Worm (Caenorhabditis elegans) whole organism, L4 larva: ENCODE results near the gene srw-13.
"Not testable (repeated sequence)": the region's sequence is repeated elsewhere in the genome, so short reads cannot be mapped to it uniquely, and the experiment has no call there.

Experiments
- D1046.2 ChIP-seq: fragments of 200-800 bp; sonication (Bioruptor generic); IDR thresholded peaks from 2 replicates; pipeline ENCODE4 v1.3.6; 2022; ENCODE audit warnings: missing genetic modification characterization, missing compliant biosample characterization
- F44E2.7 ChIP-seq: fragments of 200-800 bp; sonication (Bioruptor generic); IDR thresholded peaks from 2 replicates; pipeline ENCODE4 v2.1.2; 2022; ENCODE audit warnings: missing genetic modification characterization, missing compliant biosample characterization
- T20F7.1 ChIP-seq: fragments of 200-800 bp; sonication (Bioruptor generic); optimal IDR thresholded peaks from 2 replicates; lab custom pipeline; 2018; ENCODE audit warnings: mild to moderate bottlenecking, missing genetic modification characterization, missing compliant biosample characterization
- Y105C5A.15 ChIP-seq: fragments of 200-800 bp; sonication (Bioruptor generic); IDR thresholded peaks from 2 replicates; pipeline ENCODE4 v1.3.6; 2022; ENCODE audit warnings: missing genetic modification characterization, missing compliant biosample characterization
- Y48G9A.11 ChIP-seq: fragments of 200-800 bp; sonication (Bioruptor generic); IDR thresholded peaks from 2 replicates; pipeline ENCODE4 v1.3.6; 2022; ENCODE audit warnings: missing genetic modification reagents, missing genetic modification characterization, missing compliant biosample characterization
- Y75B8A.6 ChIP-seq: fragments of 200-800 bp; sonication (Bioruptor generic); IDR thresholded peaks from 2 replicates; pipeline ENCODE4 v1.3.6; 2022; ENCODE audit warnings: missing genetic modification reagents, missing genetic modification characterization, missing compliant biosample characterization
- dpl-1 ChIP-seq: fragments of 150-350 bp; optimal IDR thresholded peaks from 2 replicates; lab custom pipeline; 2014; ENCODE audit warnings: missing biosample characterization, missing genetic modification reagents, missing genetic modification characterization
- gei-8 ChIP-seq: fragments of 200-800 bp; sonication (Bioruptor generic); optimal IDR thresholded peaks from 2 replicates; lab custom pipeline; 2018; ENCODE audit warnings: mild to moderate bottlenecking, missing genetic modification characterization, missing compliant biosample characterization
- hlh-11 ChIP-seq: fragments of 200-800 bp; sonication (Bioruptor generic); optimal IDR thresholded peaks from 2 replicates; lab custom pipeline; 2018; ENCODE audit warnings: mild to moderate bottlenecking, missing genetic modification characterization, missing compliant biosample characterization
- hlh-30 ChIP-seq: sonication (generic microtip); optimal IDR thresholded peaks from 2 replicates; lab custom pipeline; 2017; ENCODE audit warnings: antibody characterized with exemption, mild to moderate bottlenecking, missing genetic modification characterization, missing compliant biosample characterization; ENCODE audit not compliant: insufficient read depth
- lin-13 ChIP-seq: fragments of 150-350 bp; optimal IDR thresholded peaks from 2 replicates; lab custom pipeline; 2014; ENCODE audit warnings: missing biosample characterization, missing genetic modification reagents, missing genetic modification characterization
- lin-39 ChIP-seq: fragments of 150-350 bp; optimal IDR thresholded peaks from 2 replicates; lab custom pipeline; 2014; ENCODE audit warnings: missing biosample characterization, missing genetic modification reagents, missing genetic modification characterization
- madf-5 ChIP-seq, 2 experiments: fragments of 200-800 bp; sonication (Bioruptor generic); IDR thresholded peaks; 2 replicates each; pipeline ENCODE4 v1.3.6; 2022; ENCODE audit warnings: missing compliant biosample characterization in 2 of 2, missing genetic modification characterization in 2 of 2
- mdl-1 ChIP-seq, 2 experiments: fragments of 150-350 bp in 1 of 2; sonication (generic microtip) in 1 of 2; optimal IDR thresholded peaks; 2 replicates each; lab custom pipeline; 2014 to 2017; ENCODE audit warnings: missing biosample characterization in 2 of 2, missing genetic modification characterization in 2 of 2
- mep-1 ChIP-seq: fragments of 150-350 bp; sonication (generic microtip); optimal IDR thresholded peaks from 3 replicates; lab custom pipeline; 2014; ENCODE audit warnings: missing biosample characterization, missing genetic modification characterization
- mxl-2 ChIP-seq: fragments of 200-800 bp; sonication (Bioruptor generic); conservative IDR thresholded peaks from 2 replicates; pipeline ENCODE4 v1.3.6; 2022; ENCODE audit warnings: missing genetic modification reagents, missing genetic modification characterization, missing compliant biosample characterization
- mxl-3 ChIP-seq: fragments of 200-800 bp; sonication (Bioruptor generic); optimal IDR thresholded peaks from 2 replicates; lab custom pipeline; 2018; ENCODE audit warnings: mild to moderate bottlenecking, missing genetic modification characterization, missing compliant biosample characterization
- nhr-111 ChIP-seq: fragments of 200-800 bp; sonication (Bioruptor generic); optimal IDR thresholded peaks from 2 replicates; lab custom pipeline; 2018; ENCODE audit warnings: mild to moderate bottlenecking, missing genetic modification characterization, missing compliant biosample characterization
- nhr-41 ChIP-seq: fragments of 200-800 bp; sonication (Bioruptor generic); IDR thresholded peaks from 2 replicates; pipeline ENCODE4 v1.3.6; 2022; ENCODE audit warnings: missing genetic modification reagents, missing genetic modification characterization, missing compliant biosample characterization
- nhr-42 ChIP-seq: fragments of 200-800 bp; sonication (Bioruptor generic); IDR thresholded peaks from 2 replicates; pipeline ENCODE4 v1.3.6; 2022; ENCODE audit warnings: missing genetic modification characterization, missing compliant biosample characterization
- nhr-48 ChIP-seq: sonication (generic microtip); optimal IDR thresholded peaks from 2 replicates; lab custom pipeline; 2016; ENCODE audit warnings: mild to moderate bottlenecking, missing genetic modification characterization, missing compliant biosample characterization
- nhr-76 ChIP-seq: fragments of 150-350 bp; optimal IDR thresholded peaks from 2 replicates; lab custom pipeline; 2014; ENCODE audit warnings: missing biosample characterization, missing genetic modification characterization
- nhr-77 ChIP-seq: fragments of 150-350 bp; optimal IDR thresholded peaks from 2 replicates; lab custom pipeline; 2014; ENCODE audit warnings: missing biosample characterization, missing genetic modification characterization
- pqm-1 ChIP-seq: sonication (generic microtip); optimal IDR thresholded peaks from 2 replicates; lab custom pipeline; 2017; ENCODE audit warnings: missing biosample characterization, missing genetic modification characterization
- skn-1 ChIP-seq: fragments of 150-350 bp; optimal IDR thresholded peaks from 2 replicates; lab custom pipeline; 2014; ENCODE audit warnings: missing biosample characterization, missing genetic modification characterization
- snpc-1.2 ChIP-seq: fragments of 200-800 bp; sonication (Bioruptor generic); IDR thresholded peaks from 2 replicates; pipeline ENCODE4 v1.3.6; 2022; ENCODE audit warnings: missing genetic modification reagents, missing genetic modification characterization, missing compliant biosample characterization
- snpc-4 ChIP-seq: fragments of 150-350 bp; optimal IDR thresholded peaks from 2 replicates; lab custom pipeline; 2014; ENCODE audit warnings: missing biosample characterization, missing genetic modification characterization
- unc-62 ChIP-seq, 3 experiments: fragments of 150-350 bp in 1 of 3; sonication (generic microtip); optimal IDR thresholded peaks in 2 of 3; peaks in 1 of 3; 1 replicate in 1 of 3; 2 replicates in 2 of 3; lab custom pipeline; 2014 to 2017; ENCODE audit warnings: missing biosample characterization in 3 of 3, missing genetic modification characterization in 3 of 3, missing genetic modification reagents in 3 of 3, missing genotype in 1 of 3

The srw-13 gene

DNA sequence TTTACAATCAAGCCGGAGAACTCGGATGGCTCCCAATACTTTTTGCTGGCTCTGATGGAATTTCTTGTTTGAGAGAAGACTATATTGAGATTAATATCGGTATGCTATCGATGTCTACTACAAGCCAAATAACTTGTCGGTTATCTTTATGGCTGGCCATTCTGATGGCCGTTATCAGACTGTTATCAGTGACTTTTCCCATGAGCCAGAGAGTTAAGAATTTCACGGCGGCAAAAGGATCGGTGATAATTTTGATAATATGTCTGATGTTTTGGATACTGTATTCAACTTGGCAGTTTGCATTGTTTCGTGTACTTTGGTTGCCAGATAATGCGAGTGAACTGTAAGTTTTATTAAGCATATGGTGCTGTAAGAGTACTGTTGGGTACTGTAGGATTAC is 6.1 kb upstream of the srw-13 start:
- TF ChIP-seq nhr-77 (tag; lab: Kevin White, UChicago) (no peak), hlh-11 (tag; lab: Kevin White, UChicago) (no peak), pqm-1 (peak; percentile 41), D1046.2 (no peak)

DNA sequence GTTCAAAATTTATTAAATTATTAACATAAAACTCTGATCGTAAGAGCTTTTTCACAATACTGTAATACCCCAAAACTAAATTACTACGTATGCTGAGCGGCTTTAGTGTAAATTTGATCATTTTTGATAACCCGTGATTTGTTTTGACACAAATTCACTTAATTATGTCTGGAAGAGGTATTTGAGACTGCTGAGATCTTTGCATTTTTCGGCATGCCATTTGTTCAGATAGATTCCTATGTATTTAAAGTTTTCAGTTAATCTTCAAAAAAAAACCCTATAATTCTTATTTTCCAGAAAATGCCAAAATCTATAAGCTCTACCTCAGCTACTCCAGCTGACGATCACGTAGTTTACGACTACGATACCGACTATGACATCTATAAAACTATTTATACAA is 2.1 kb upstream of the srw-13 start, which contains the start of gene srw-15:
srw-15 (plus strand) TSS at position 301 of the 400 bp plus-strand sequence.
- TF ChIP-seq nhr-111 (GFP tag; lab: Kevin White, UChicago) (no peak), T20F7.1 (GFP tag; lab: Kevin White, UChicago) (no peak), nhr-41 (GFP tag; lab: Robert Waterston, UW) (no peak)

ce11 chrV:15235661-15236060 is 3.4 kb downstream of the srw-13 start, which contains the start of gene nhr-164:
TSS of gene nhr-164 (minus strand) at chrV:15235761.
- no peak for TF ChIP-seq dpl-1 (GFP tag; lab: Kevin White, UChicago)
- no peak for TF ChIP-seq mxl-2 (GFP tag; lab: Robert Waterston, UW)
- TF ChIP-seq nhr-76 (tag; lab: Kevin White, UChicago) = no peak

DNA sequence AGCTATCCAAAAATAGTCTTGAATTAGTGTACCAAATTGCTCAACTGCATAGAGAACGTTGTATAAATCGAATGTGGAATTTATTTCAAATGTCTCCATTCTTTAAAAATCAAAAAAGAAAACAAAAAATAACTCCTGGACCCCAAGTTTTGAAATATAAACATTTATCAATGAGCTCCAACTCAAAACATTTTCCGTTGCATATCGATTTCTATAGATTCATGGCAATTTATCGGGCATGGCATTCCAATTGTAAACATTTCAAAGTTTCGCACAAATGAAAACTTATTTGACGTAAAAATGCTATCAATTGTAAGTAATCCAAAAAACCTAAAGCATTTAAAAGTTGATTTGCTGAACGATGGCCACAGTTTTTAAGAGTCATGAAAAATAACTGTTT is 6.3 kb downstream of the srw-13 start, which contains the start of gene srw-12:
srw-12 (minus strand) TSS at position 101 of the 400 bp plus-strand sequence.
- no peak for TF ChIP-seq nhr-48
- TF ChIP-seq unc-62 (GFP tag; optimal IDR thresholded peaks at IDR 0.05 in 1 of 2; lab: Kevin White, UChicago) = peak in 1 of 2 experiments; percentile 33
- TF ChIP-seq unc-62 (tag; optimal IDR thresholded peaks at IDR 0.05; lab: Kevin White, UChicago) = no peak

- TF ChIP-seq snpc-4 (no peak), Y105C5A.15 (no peak), F44E2.7 (GFP tag; lab: Robert Waterston, UW) (no peak), mep-1 (tag; lab: Kevin White, UChicago) (no peak)
Measured at ce11 chrV:15240215-15240614, 7.9 kb downstream of the srw-13 start, which contains the start of gene srw-11. TSS of gene srw-11 (minus strand) at chrV:15240315.

DNA sequence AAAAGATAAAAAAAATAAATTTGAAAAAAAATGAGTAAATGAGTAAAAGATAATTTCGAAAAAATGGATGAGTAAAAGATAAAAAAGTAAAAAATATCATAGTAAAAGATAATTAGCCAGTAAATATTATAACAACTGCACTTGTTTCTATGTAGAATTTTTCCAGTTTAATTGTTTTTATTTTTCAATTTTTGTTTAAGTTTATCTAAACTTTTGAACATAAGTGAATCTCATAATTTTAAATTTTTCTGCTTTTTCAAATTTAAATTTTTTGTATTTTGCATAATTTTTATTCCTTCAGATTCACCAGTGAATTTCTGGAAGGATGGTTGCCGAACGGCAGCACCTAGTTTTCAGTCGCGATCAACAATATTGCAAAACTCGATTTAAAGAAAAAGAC is 9.0 kb downstream of the srw-13 start, which contains the start of gene chil-12:
chil-12 (plus strand) TSS at position 301 of the 400 bp plus-strand sequence.
- TF ChIP-seq mxl-3 (GFP tag; lab: Kevin White, UChicago) (no peak), skn-1 (no peak), snpc-1.2 (GFP tag; lab: Robert Waterston, UW) (no peak), lin-13 (GFP tag; lab: Kevin White, UChicago) (no peak)

- TF ChIP-seq hlh-30 (tag; lab: Kevin White, UChicago) = no peak
- TF ChIP-seq hlh-11 (tag; lab: Kevin White, UChicago) = no peak
- no peak for TF ChIP-seq lin-39 (tag; lab: Kevin White, UChicago)
- no peak for TF ChIP-seq Y75B8A.6 (GFP tag; lab: Robert Waterston, UW)
- no peak for TF ChIP-seq nhr-41 (GFP tag; lab: Robert Waterston, UW)
- no peak for TF ChIP-seq gei-8 (GFP tag; lab: Kevin White, UChicago)
- no peak for TF ChIP-seq madf-5 (GFP tag; IDR thresholded peaks at IDR 0.05; lab: Robert Waterston, UW)
- TF ChIP-seq Y48G9A.11 (GFP tag; lab: Robert Waterston, UW) = no peak
- no peak for TF ChIP-seq nhr-42
- no peak for TF ChIP-seq D1046.2
Measured at ce11 chrV:15244456-15244855, 12.2 kb downstream of the srw-13 start, which contains the start of gene kin-30. TSS of gene kin-30 (plus strand) at chrV:15244756.

- not testable (repeated sequence) for TF ChIP-seq mdl-1 (tag; optimal IDR thresholded peaks at IDR 0.05; lab: Kevin White, UChicago); nhr-77 (tag; lab: Kevin White, UChicago); Y75B8A.6 (GFP tag; lab: Robert Waterston, UW)
Measured at ce11 chrV:15250304-15250703, 18.0 kb downstream of the srw-13 start, which contains the start of gene srd-28. TSS of gene srd-28 (plus strand) at chrV:15250604.
